Worm (Caenorhabditis elegans) whole organism, L3 larva: ENCODE data around the gene F53F4.15.

ENCODE experiments used
- ZK546.5 ChIP-seq: sonication (generic microtip); optimal IDR thresholded peaks from 2 replicates; lab custom pipeline; 2017; ENCODE audit warnings: missing biosample characterization, missing genetic modification characterization
- aly-2 ChIP-seq: fragments of 150-350 bp; optimal IDR thresholded peaks from 2 replicates; lab custom pipeline; 2014; ENCODE audit warnings: missing biosample characterization, missing genetic modification characterization
- ama-1 ChIP-seq: fragments of 150-350 bp; optimal IDR thresholded peaks from 2 replicates; lab custom pipeline; 2018
- ceh-28 ChIP-seq: fragments of 150-350 bp; optimal IDR thresholded peaks from 2 replicates; lab custom pipeline; 2014; ENCODE audit warnings: missing biosample characterization, missing genetic modification reagents, missing genetic modification characterization
- ceh-82 ChIP-seq: fragments of 150-350 bp; optimal IDR thresholded peaks from 2 replicates; lab custom pipeline; 2014; ENCODE audit warnings: missing biosample characterization, missing genetic modification characterization
- ceh-9 ChIP-seq: sonication (generic microtip); optimal IDR thresholded peaks from 2 replicates; lab custom pipeline; 2018; ENCODE audit warnings: missing biosample characterization, missing genetic modification characterization
- daf-12 ChIP-seq: fragments of 150-350 bp; optimal IDR thresholded peaks from 2 replicates; lab custom pipeline; 2014; ENCODE audit warnings: missing biosample characterization, missing genetic modification reagents, missing genetic modification characterization
- egl-27 ChIP-seq: sonication (generic microtip); optimal IDR thresholded peaks from 4 replicates; lab custom pipeline; 2017; ENCODE audit warnings: missing biosample characterization, missing genetic modification reagents, missing genetic modification characterization
- egl-5 ChIP-seq: fragments of 150-350 bp; optimal IDR thresholded peaks from 2 replicates; lab custom pipeline; 2017; ENCODE audit warnings: missing biosample characterization, missing genetic modification reagents, missing genetic modification characterization, inconsistent platforms
- elt-1 ChIP-seq: fragments of 150-350 bp; optimal IDR thresholded peaks from 2 replicates; lab custom pipeline; 2014; ENCODE audit warnings: missing biosample characterization, missing genetic modification characterization
- elt-2 ChIP-seq: sonication (generic microtip); optimal IDR thresholded peaks from 2 replicates; lab custom pipeline; 2016; ENCODE audit warnings: missing genetic modification reagents, mild to moderate bottlenecking, missing genetic modification characterization, missing compliant biosample characterization
- eor-1 ChIP-seq, 2 experiments: fragments of 150-350 bp; optimal IDR thresholded peaks; 2 replicates each; lab custom pipeline; 2014 to 2018; ENCODE audit warnings: missing biosample characterization in 2 of 2, missing genetic modification characterization in 2 of 2
- fkh-10 ChIP-seq: sonication (generic microtip); optimal IDR thresholded peaks from 2 replicates; lab custom pipeline; 2017; ENCODE audit warnings: missing biosample characterization, missing genetic modification reagents, missing genetic modification characterization
- hmg-11 ChIP-seq: sonication (generic microtip); optimal IDR thresholded peaks from 2 replicates; lab custom pipeline; 2016; ENCODE audit warnings: missing genetic modification characterization, missing compliant biosample characterization
- jun-1 ChIP-seq: fragments of 150-350 bp; optimal IDR thresholded peaks from 2 replicates; lab custom pipeline; 2014; ENCODE audit warnings: missing biosample characterization, missing genetic modification reagents, missing genetic modification characterization
- lin-15B ChIP-seq: fragments of 150-350 bp; optimal IDR thresholded peaks from 2 replicates; lab custom pipeline; 2014; ENCODE audit warnings: missing biosample characterization, missing genetic modification characterization
- lsy-12 ChIP-seq: sonication (generic microtip); optimal IDR thresholded peaks from 2 replicates; lab custom pipeline; 2016; ENCODE audit warnings: mild to moderate bottlenecking, missing genetic modification characterization, missing compliant biosample characterization
- mml-1 ChIP-seq: fragments of 150-350 bp; sonication (generic microtip); optimal IDR thresholded peaks from 3 replicates; lab custom pipeline; 2014; ENCODE audit warnings: missing biosample characterization, missing genetic modification characterization
- nfya-1 ChIP-seq: sonication (generic microtip); optimal IDR thresholded peaks from 2 replicates; lab custom pipeline; 2017; ENCODE audit warnings: missing genetic modification characterization, mild to moderate bottlenecking, missing compliant biosample characterization, antibody characterized with exemption, moderate library complexity; ENCODE audit not compliant: insufficient read depth
- nhr-11 ChIP-seq: fragments of 150-350 bp; optimal IDR thresholded peaks from 2 replicates; lab custom pipeline; 2014; ENCODE audit warnings: missing biosample characterization, missing genetic modification characterization
- nhr-12 ChIP-seq: fragments of 150-350 bp; optimal IDR thresholded peaks from 2 replicates; lab custom pipeline; 2014; ENCODE audit warnings: missing biosample characterization, missing genetic modification characterization
- nhr-23 ChIP-seq: fragments of 150-350 bp; optimal IDR thresholded peaks from 2 replicates; lab custom pipeline; 2014; ENCODE audit warnings: missing biosample characterization, missing genetic modification reagents, missing genetic modification characterization
- nhr-237 ChIP-seq: fragments of 150-350 bp; optimal IDR thresholded peaks from 2 replicates; lab custom pipeline; 2014; ENCODE audit warnings: missing biosample characterization, missing genetic modification characterization
- nhr-25 ChIP-seq: sonication (generic microtip); optimal IDR thresholded peaks from 2 replicates; lab custom pipeline; 2017; ENCODE audit warnings: missing biosample characterization, missing genetic modification characterization
- nhr-43 ChIP-seq: sonication (generic microtip); optimal IDR thresholded peaks from 2 replicates; lab custom pipeline; 2016; ENCODE audit warnings: mild to moderate bottlenecking, missing genetic modification characterization, missing compliant biosample characterization; ENCODE audit not compliant: poor library complexity, severe bottlenecking
- nhr-67 ChIP-seq: fragments of 150-350 bp; optimal IDR thresholded peaks from 2 replicates; lab custom pipeline; 2014; ENCODE audit warnings: missing biosample characterization, missing genetic modification characterization
- pha-4 ChIP-seq: fragments of 150-350 bp; optimal IDR thresholded peaks from 2 replicates; lab custom pipeline; 2014; ENCODE audit warnings: missing biosample characterization, missing genetic modification reagents, missing genetic modification characterization
- pqm-1 ChIP-seq: fragments of 150-350 bp; optimal IDR thresholded peaks from 2 replicates; lab custom pipeline; 2017; ENCODE audit warnings: missing biosample characterization, missing genetic modification characterization, inconsistent platforms
- sea-2 ChIP-seq: fragments of 150-350 bp; sonication (generic microtip); optimal IDR thresholded peaks from 4 replicates; lab custom pipeline; 2014; ENCODE audit warnings: missing biosample characterization, missing genetic modification reagents, missing genetic modification characterization
- snpc-4 ChIP-seq: fragments of 150-350 bp; optimal IDR thresholded peaks from 2 replicates; lab custom pipeline; 2014; ENCODE audit warnings: missing biosample characterization, missing genetic modification characterization
- tbx-2 ChIP-seq: sonication (generic microtip); optimal IDR thresholded peaks from 2 replicates; lab custom pipeline; 2016; ENCODE audit warnings: mild to moderate bottlenecking, missing genetic modification characterization, missing compliant biosample characterization
- zag-1 ChIP-seq: fragments of 150-350 bp; optimal IDR thresholded peaks from 2 replicates; lab custom pipeline; 2014; ENCODE audit warnings: missing biosample characterization, missing genetic modification characterization
- ztf-11 ChIP-seq: fragments of 150-350 bp; optimal IDR thresholded peaks from 2 replicates; lab custom pipeline; 2014; ENCODE audit warnings: missing biosample characterization, missing genetic modification characterization

F53F4.15 gene

DNA sequence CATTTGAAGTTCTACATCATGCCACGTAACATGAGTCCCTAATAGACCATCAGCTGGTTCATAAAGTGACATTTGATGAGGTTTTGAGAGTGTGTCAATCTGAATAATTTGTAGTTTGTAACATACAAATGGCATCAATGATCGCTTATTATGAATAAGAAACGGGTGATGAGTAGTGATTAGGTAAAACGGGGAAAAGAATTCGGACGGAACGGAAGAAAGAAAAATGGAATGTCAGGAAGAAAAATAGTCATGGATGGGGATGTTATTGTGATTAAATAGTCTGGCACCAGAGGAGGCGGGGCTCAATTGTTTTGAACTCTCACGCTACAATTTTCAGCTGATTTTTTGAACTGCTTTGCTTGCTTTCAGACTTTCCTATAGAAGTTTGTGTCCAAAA is 13.4 kb downstream of the F53F4.15 start, which contains the start of gene H37A05.2:
Gene H37A05.2 (minus strand): TSS at position 101 of the 400 bp plus-strand sequence.
- no peak for TF ChIP-seq egl-5 (tag; lab: Kevin White, UChicago)
- no peak for TF ChIP-seq aly-2 (tag; lab: Kevin White, UChicago)
- no peak for TF ChIP-seq elt-2 (tag; lab: Kevin White, UChicago)
- no peak for TF ChIP-seq ztf-11 (tag; lab: Kevin White, UChicago)
- TF ChIP-seq pqm-1 (tag; lab: Kevin White, UChicago): no peak
- TF ChIP-seq nhr-25: no peak
- no peak for TF ChIP-seq nhr-11 (tag; lab: Kevin White, UChicago)
- no peak for TF ChIP-seq eor-1 (tag; optimal IDR thresholded peaks at IDR 0.05; lab: Kevin White, UChicago)
- no peak for TF ChIP-seq nfya-1 (tag; lab: Kevin White, UChicago)
- no peak for TF ChIP-seq nhr-67 (tag; lab: Kevin White, UChicago)
- no peak for TF ChIP-seq egl-27
- no peak for TF ChIP-seq nhr-12
- TF ChIP-seq lin-15B: no peak

DNA sequence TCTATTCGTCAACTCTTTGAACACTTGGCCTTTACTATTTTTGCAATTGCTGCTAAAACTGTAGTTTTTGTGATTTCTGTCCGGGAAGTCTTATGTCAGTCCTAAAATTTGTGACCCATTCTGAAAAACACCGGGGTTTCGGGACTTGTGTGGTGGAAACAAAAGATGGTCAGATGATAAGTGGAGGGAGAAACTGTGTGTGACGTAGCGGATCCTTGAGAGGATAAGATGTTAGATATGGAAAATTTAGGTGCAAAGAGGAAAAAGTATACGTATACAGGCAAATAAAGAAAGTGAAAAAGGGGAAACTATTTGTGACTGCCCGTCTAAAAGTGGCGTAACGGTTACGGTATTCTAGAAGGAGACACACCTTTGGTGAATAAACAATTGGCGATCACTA is 15.6 kb downstream of the F53F4.15 start:
- TF ChIP-seq elt-1 (tag; lab: Kevin White, UChicago): peak; percentile 8
- TF ChIP-seq mml-1 (tag; lab: Kevin White, UChicago): no peak
- no peak for TF ChIP-seq snpc-4 (tag; lab: Kevin White, UChicago)
- no peak for TF ChIP-seq ZK546.5 (tag; lab: Kevin White, UChicago)
- peak; percentile 21 for TF ChIP-seq nhr-23 (tag; lab: Kevin White, UChicago)
- TF ChIP-seq nhr-43 (tag; lab: Kevin White, UChicago): no peak

DNA sequence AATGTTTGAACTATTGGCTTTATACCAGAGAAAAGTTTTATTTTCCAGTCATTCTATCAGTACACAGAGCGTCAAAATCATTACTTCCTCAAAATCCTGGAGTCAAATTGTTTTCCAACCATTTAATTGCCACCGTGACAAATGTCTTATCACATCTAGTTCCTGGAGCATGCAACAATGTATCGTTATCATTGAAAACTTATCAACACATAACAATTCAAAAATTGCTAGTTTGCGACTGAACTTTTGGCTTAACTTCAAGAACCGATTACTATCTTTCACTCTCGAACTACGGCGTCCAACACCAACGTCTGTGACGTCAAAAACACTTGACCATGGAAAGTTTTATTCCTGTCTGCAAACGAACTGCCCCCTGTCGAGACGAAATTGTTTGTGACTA is 17.3 kb downstream of the F53F4.15 start:
- TF ChIP-seq nhr-23 (tag; lab: Kevin White, UChicago): no peak
- no peak for TF ChIP-seq ZK546.5 (tag; lab: Kevin White, UChicago)
- peak; percentile 22 for TF ChIP-seq jun-1 (tag; lab: Kevin White, UChicago)
- TF ChIP-seq ceh-9 (tag; lab: Kevin White, UChicago): no peak
- TF ChIP-seq fkh-10 (GFP tag; lab: Kevin White, UChicago): no peak
- peak; percentile 89 for TF ChIP-seq elt-2 (tag; lab: Kevin White, UChicago)
- peak; percentile 3 for TF ChIP-seq pha-4
- TF ChIP-seq tbx-2 (tag; lab: Kevin White, UChicago): no peak
- no peak for TF ChIP-seq ama-1 (lab: Kevin White, UChicago)
- TF ChIP-seq elt-1 (tag; lab: Kevin White, UChicago): no peak
- no peak for TF ChIP-seq zag-1 (tag; lab: Kevin White, UChicago)
- TF ChIP-seq egl-5 (tag; lab: Kevin White, UChicago): no peak

DNA sequence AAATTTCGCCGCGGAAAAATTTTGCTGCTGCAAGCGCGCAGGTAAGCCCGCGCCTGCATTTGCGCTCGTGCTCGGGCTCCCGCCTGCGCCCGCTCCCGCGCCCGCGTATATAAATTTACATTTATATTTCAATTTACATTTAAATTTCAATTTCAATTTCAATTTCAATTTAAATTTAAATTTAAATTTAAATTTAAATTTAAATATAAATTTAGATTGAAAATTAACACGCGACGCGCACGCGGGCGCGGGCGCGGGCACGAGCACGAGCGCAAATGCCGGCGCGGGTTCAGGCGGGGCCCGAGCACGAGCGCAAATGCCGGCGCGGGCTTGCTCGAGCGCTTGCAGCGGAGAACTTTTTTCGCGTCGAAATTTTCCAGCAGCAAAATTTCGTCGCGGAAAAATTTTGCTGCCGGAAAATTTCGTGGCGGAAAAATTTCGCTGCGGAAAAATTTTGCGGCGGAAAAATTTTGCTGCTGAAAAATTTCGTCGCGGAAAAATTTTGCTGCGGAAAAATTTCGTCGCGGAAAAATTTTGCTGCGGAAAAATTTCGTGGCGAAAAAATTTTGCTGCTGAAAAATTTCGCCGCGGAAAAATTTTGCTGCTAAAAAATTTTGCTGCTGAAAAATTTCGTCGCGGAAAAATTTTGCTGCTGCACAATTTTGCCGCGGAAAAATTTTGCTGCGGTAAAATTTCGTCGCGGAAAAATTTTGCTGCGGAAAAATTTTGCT is 25.2 kb downstream of the F53F4.15 start:
- TF ChIP-seq hmg-11 (tag; lab: Kevin White, UChicago): no peak
- no peak for TF ChIP-seq ZK546.5 (tag; lab: Kevin White, UChicago)
- TF ChIP-seq lsy-12 (tag; lab: Kevin White, UChicago): no peak
- TF ChIP-seq egl-27: no peak
- TF ChIP-seq ceh-82 (tag; lab: Kevin White, UChicago): no peak
- no peak for TF ChIP-seq snpc-4 (tag; lab: Kevin White, UChicago)
- TF ChIP-seq nhr-67 (tag; lab: Kevin White, UChicago): no peak
- TF ChIP-seq ceh-28 (tag; lab: Kevin White, UChicago): no peak
- no peak for TF ChIP-seq elt-2 (tag; lab: Kevin White, UChicago)
- no peak for TF ChIP-seq daf-12

DNA sequence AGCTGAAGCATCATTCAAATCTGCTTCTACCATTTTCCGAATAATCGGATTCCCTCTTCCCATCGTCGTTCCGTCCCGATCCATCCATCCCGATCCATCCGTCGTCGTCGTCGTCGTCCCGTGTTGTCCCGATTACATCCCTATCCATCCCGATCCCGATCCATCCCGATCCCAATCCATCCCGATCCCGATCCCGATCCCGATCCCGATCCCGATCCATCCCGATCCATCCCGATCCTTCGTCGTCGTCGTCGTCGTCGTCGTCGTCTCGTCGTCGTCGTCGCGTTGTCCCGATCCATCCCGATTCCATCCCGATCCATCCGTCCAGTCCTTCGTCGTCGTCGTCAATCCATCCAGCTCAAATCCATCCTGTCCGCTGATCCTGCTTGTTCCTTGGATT is 26.4 kb downstream of the F53F4.15 start:
- TF ChIP-seq nhr-25 (no peak), nhr-12 (no peak), nhr-11 (tag; lab: Kevin White, UChicago) (no peak), sea-2 (no peak), egl-27 (no peak), nhr-237 (tag; lab: Kevin White, UChicago) (no peak), lsy-12 (tag; lab: Kevin White, UChicago) (no peak)
